Fruit fly (Drosophila melanogaster): Measurements from ENCODE around the gene CG12116.

Gene CG12116

DNA sequence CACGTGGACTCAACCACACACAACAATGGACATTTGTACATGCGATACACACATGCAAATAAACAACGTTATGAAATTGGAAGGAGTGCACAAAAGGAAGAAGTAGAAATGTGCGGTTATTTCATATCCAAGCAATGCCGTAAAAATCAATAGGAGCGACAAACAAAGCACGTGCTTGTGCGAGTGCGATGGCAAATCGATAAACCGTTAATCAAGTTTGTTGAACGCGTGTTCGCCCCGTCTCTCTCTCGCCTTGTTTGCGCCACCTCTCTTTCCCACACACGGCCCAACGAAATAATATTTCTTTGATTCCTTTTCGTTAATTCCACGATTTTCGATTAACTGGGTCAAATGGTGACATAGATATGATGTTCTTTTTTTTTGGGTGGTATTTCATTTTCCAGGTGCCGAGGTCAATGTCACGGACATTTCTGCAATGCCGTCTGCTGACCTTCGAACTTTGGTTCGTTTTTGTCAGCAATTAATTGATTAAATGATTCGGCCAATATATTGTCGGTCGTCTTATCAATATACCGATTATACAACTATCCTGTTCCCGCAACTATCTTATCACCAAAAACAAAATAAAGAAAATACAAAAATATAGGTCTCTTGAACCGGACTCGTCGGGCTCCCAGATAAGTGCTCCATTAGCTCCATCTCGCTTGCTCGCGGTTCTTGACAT, 21.6 kb upstream of the CG12116 start:
- no peak for TF ChIP-seq CG17801 (GFP tag; optimal IDR thresholded peaks at IDR 0.05; ENCODE audit: partially characterized antibody)

- no peak for TF ChIP-seq CG17801 (GFP tag; optimal IDR thresholded peaks at IDR 0.05; ENCODE audit: partially characterized antibody)
Measured at dm6 chrX:8489485-8489970, 20.7 kb upstream of the CG12116 start, which contains the start of gene otu. Gene otu (minus strand): TSS chrX:8489535.

dm6 chrX:8489048-8489447, 20.2 kb upstream of the CG12116 start, which contains the start of gene CG33181:
Gene CG33181 (plus strand): TSS chrX:8489348.
- no peak for TF ChIP-seq CG17801 (GFP tag; optimal IDR thresholded peaks at IDR 0.05; ENCODE audit: partially characterized antibody)

DNA sequence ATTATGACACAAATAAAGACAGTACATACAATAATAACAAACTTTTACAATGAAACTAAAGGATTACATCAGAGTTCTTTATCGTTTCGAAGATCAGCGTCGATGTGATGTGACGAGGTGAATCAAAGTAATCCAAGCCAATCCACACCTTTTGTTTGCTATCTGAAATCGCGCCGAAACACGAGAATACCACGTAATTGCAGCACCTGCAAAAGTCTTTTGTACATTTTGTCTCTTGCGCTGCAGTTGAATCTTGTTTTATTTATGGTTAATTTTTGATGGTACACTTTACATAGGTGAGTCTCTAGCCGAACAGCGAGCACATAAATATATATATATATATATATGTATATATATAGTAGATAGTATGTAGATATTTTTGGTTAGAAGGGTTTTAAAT, 16.0 kb upstream of the CG12116 start:
- no peak for TF ChIP-seq CG17801 (GFP tag; optimal IDR thresholded peaks at IDR 0.05; ENCODE audit: partially characterized antibody)

- TF ChIP-seq CG17801 (GFP tag; optimal IDR thresholded peaks at IDR 0.05; ENCODE audit: partially characterized antibody), result no peak
Measured at dm6 chrX:8483671-8484070, 14.9 kb upstream of the CG12116 start, which contains the start of gene CG33223. Gene CG33223 (minus strand): TSS chrX:8483885.

DNA sequence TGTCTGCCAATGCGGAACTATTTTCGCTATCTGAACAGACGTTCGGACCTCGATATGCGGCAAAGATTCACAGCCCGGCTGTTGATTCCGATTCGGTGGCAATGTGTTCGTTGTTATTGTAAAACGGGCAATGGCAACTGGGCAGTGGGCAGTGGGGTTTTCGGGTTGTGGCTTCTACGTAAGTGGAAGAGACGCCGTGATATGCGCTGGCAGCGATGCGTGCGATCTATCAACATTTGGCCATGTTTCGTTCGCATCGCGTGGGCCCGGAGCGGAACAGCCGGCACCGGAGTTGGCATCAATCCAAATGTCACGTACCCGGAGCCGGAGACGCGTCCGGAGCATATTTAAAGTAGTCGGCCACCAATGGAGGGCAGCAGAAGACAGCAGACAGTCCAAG, 12.7 kb upstream of the CG12116 start, which contains the start of gene Cp38:
Cp38 (plus strand) TSS at position 376 of the 400 bp plus-strand sequence.
- no peak for TF ChIP-seq CG17801 (GFP tag; optimal IDR thresholded peaks at IDR 0.05; ENCODE audit: partially characterized antibody)

DNA sequence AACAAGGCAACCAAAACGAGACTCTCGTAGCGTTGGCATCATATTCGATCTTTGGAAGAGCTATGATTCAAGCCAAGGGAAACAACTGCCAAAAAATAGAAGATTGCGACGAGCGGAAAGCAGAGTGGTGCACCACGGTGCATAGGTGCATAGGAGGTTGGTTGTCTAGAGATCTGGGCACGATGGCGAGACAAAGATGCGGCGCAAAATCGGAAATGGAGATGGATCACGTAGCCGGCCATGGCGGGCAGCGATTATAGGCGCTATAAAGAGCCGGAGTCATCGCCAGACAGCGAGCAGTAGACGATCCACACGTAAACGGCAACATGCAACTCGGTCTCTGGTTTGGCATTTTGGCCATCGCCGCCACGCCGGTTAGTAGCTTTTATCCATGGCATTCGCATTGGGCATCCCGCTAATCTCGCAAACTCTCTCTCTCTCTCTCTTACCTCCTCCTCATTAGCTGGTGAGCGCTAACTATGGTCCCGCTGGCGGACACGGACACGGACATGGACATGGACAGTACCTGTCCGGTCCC, 10.3 kb upstream of the CG12116 start, which contains the start of gene Cp36:
Cp36 (plus strand) TSS at position 289 of the 538 bp plus-strand sequence.
- no peak for TF ChIP-seq CG17801 (GFP tag; optimal IDR thresholded peaks at IDR 0.05; ENCODE audit: partially characterized antibody)

dm6 chrX:8476817-8477216, 8.0 kb upstream of the CG12116 start, which contains the start of gene Cp7Fc:
Gene Cp7Fc (plus strand): TSS chrX:8477117.
- TF ChIP-seq CG17801 (GFP tag; optimal IDR thresholded peaks at IDR 0.05; ENCODE audit: partially characterized antibody), result no peak

DNA sequence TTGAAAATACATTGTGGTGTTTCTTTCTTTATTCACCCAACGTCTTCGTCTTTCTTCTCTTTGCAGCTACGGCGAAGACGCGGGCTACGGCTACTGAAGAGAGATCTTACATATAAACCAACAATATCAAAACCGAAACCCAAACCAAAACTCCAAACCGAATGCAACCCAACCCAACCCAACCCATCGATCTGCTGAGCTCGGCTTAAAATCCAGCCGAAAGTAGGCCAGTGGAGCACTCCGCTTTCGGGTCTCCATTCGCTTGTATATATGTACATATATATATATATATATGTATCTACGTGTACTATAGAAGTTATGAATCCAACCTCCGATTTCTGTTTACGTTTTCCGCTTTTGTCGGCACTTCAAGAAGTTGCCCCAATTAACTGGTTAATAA, 6.8 kb upstream of the CG12116 start:
- no peak for TF ChIP-seq CG17801 (GFP tag; optimal IDR thresholded peaks at IDR 0.05; ENCODE audit: partially characterized antibody)

- TF ChIP-seq CG17801 (GFP tag; optimal IDR thresholded peaks at IDR 0.05; ENCODE audit: partially characterized antibody), result no peak
Measured at dm6 chrX:8473339-8473887, 4.6 kb upstream of the CG12116 start, which contains the start of gene Cp7Fb. Gene Cp7Fb (plus strand): TSS chrX:8473837.

DNA sequence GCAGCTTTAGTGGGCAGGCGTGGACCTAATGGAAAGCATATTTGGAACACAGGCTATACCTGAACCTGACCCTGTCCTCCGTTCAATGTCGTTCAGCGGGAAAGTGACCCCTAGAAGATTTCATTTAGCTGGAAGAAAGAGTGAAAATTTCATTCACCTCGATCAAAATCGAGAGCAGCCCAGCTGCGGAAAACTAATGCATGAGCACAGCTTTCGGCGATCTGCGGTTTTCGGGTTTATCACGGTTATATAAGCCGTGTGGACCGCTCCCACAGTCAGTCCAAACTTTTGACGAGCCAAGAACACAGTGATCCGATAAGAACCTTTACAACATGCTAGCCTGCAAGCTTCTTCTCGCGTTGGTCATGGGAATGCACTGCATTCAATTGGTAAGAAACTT, 1.8 kb upstream of the CG12116 start, which contains the start of gene Cp7Fa:
Cp7Fa (plus strand) TSS at position 301 of the 400 bp plus-strand sequence.
- no peak for TF ChIP-seq CG17801 (GFP tag; optimal IDR thresholded peaks at IDR 0.05; ENCODE audit: partially characterized antibody)

- TF ChIP-seq CG17801 (GFP tag; optimal IDR thresholded peaks at IDR 0.05; ENCODE audit: partially characterized antibody), result no peak
Measured at dm6 chrX:8469606-8470005, 794 bp upstream of the CG12116 start.

dm6 chrX:8466729-8467215, 2.0 kb downstream of the CG12116 start:
- no peak for TF ChIP-seq CG17801 (GFP tag; optimal IDR thresholded peaks at IDR 0.05; ENCODE audit: partially characterized antibody)

DNA sequence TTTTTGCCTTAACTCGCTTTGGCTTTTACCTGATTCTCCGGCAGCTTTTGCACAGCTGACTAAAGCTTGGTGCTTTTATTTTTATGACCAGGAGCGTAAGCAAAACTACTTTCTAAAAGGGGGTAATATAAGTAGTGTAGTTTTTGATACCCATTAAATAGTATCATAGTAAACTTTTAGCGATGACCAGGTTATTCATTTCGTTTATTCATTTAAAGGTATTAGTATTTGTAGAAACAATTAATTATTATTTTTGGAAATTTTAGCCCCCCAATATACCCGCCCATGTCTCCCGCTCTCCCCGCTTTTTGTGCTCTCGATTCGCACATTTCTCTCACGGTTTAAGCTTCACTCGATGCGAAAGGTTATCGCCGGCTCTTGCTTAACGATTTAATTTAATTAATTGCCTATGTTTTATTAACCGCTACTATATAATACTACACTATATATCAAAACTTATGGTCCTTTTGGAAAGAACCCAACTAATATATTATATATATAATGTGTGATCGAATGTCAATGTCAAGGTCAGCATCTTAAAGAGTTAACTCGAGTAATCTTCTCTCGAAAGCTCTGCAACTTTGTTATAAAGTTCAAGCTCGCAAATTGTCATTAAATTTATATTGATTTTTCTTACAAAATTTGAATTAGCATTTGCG, 4.3 kb downstream of the CG12116 start, which contains the start of gene Sptr:
Sptr (minus strand) TSS at position 61 of the 659 bp plus-strand sequence.
- no peak for TF ChIP-seq CG17801 (GFP tag; optimal IDR thresholded peaks at IDR 0.05; ENCODE audit: partially characterized antibody)

- no peak for TF ChIP-seq CG17801 (GFP tag; optimal IDR thresholded peaks at IDR 0.05; ENCODE audit: partially characterized antibody)
Measured at dm6 chrX:8461147-8461546, 7.7 kb downstream of the CG12116 start, which contains the start of gene Es2. Gene Es2 (plus strand): TSS chrX:8461479.

Measured in ovary, adult (tissue).